Worm (Caenorhabditis elegans) whole organism, midembryonic: Measurements from ENCODE around the gene E03H12.4.

Experiments
- T22C8.4 ChIP-seq: fragments of 200-800 bp; sonication (Bioruptor generic); IDR thresholded peaks from 2 replicates; pipeline ENCODE4 v1.3.6; 2022; ENCODE audit warnings: missing genetic modification characterization, missing compliant biosample characterization
- cog-1 ChIP-seq: sonication (generic microtip); optimal IDR thresholded peaks from 2 replicates; lab custom pipeline; 2016; ENCODE audit warnings: missing genetic modification characterization, missing compliant biosample characterization
- flt-1 ChIP-seq: fragments of 200-800 bp; sonication (Bioruptor generic); IDR thresholded peaks from 2 replicates; pipeline ENCODE4 v1.3.6; 2022; ENCODE audit warnings: missing genetic modification characterization, missing compliant biosample characterization
- klf-2 ChIP-seq: fragments of 200-800 bp; sonication (Bioruptor generic); conservative IDR thresholded peaks from 2 replicates; pipeline ENCODE4 v1.3.6; 2022; ENCODE audit warnings: missing genetic modification reagents, missing genetic modification characterization, missing compliant biosample characterization
- ref-1 ChIP-seq: fragments of 200-800 bp; sonication (Bioruptor generic); conservative IDR thresholded peaks from 2 replicates; pipeline ENCODE4 v1.3.6; 2022; ENCODE audit warnings: missing genetic modification reagents, missing genetic modification characterization, missing compliant biosample characterization
- tab-1 ChIP-seq: fragments of 200-800 bp; sonication (Bioruptor generic); IDR thresholded peaks from 2 replicates; pipeline ENCODE4 v1.3.6; 2022; ENCODE audit warnings: missing genetic modification characterization, missing compliant biosample characterization
- ztf-23 ChIP-seq: fragments of 200-800 bp; sonication (Bioruptor generic); IDR thresholded peaks from 2 replicates; pipeline ENCODE4 v1.3.6; 2022; ENCODE audit warnings: missing genetic modification reagents, missing genetic modification characterization, missing compliant biosample characterization
- ztf-29 ChIP-seq: fragments of 200-800 bp; sonication (Bioruptor generic); IDR thresholded peaks from 2 replicates; pipeline ENCODE4 v1.3.6; 2022; ENCODE audit warnings: missing genetic modification reagents, missing genetic modification characterization, missing compliant biosample characterization

- TF ChIP-seq flt-1 (GFP tag; lab: Robert Waterston, UW) (no peak), ztf-29 (GFP tag; lab: Robert Waterston, UW) (no peak), tab-1 (no peak), ztf-23 (GFP tag; lab: Robert Waterston, UW) (no peak), cog-1 (tag; lab: Kevin White, UChicago) (no peak), klf-2 (GFP tag; lab: Robert Waterston, UW) (no peak), ref-1 (no peak), T22C8.4 (GFP tag; lab: Robert Waterston, UW) (no peak)
These were observed 28.5 kb upstream of the E03H12.4 start, which contains the start of gene str-163 for ce11 chrIV:4953887-4954286.
